Worm (Caenorhabditis elegans) whole organism, L1 larva: ENCODE results near the gene C49G7.12.

Experiments
- Y116A8C.19 ChIP-seq: sonication (generic microtip); optimal IDR thresholded peaks from 2 replicates; lab custom pipeline; 2016; ENCODE audit warnings: missing compliant biosample characterization, missing genetic modification characterization, borderline replicate concordance
- ama-1 ChIP-seq: fragments of 150-350 bp; optimal IDR thresholded peaks from 2 replicates; lab custom pipeline; 2014
- lin-39 ChIP-seq: fragments of 150-350 bp; optimal IDR thresholded peaks from 2 replicates; lab custom pipeline; 2014; ENCODE audit warnings: missing biosample characterization, missing genetic modification reagents, missing genetic modification characterization
- mef-2 ChIP-seq: fragments of 150-350 bp; optimal IDR thresholded peaks from 2 replicates; lab custom pipeline; 2014; ENCODE audit warnings: missing biosample characterization, missing genetic modification characterization
- pqm-1 ChIP-seq: sonication (generic microtip); optimal IDR thresholded peaks from 3 replicates; lab custom pipeline; 2017; ENCODE audit warnings: missing biosample characterization, missing genetic modification characterization
- unc-86 ChIP-seq: sonication (generic microtip); optimal IDR thresholded peaks from 2 replicates; lab custom pipeline; 2016; ENCODE audit warnings: missing genetic modification characterization, missing compliant biosample characterization

DNA sequence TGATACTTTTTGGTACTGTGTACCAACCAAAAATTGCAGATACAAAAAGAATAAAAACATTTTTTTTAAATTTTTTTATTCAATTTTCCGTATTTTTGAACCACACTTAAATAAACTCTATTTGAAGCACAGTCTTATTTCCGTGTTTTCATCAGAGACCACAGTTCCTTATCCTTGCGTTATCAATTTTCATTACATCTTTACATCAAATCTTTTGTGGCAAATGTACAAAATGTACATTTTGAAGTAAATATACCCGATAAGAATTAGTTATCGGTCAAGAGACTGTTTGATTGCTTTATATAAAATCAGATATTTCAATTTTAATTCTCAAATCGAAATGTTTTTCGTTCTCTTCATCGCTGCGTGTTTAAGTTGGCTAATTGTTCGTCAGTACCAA lies 15.9 kb upstream of the C49G7.12 start, which contains the start of gene cyp-35A3:
- TF ChIP-seq Y116A8C.19 (tag; lab: Kevin White, UChicago) (no peak), ama-1 (lab: Kevin White, UChicago) (no peak), lin-39 (tag; lab: Kevin White, UChicago) (no peak), unc-86 (tag; lab: Kevin White, UChicago) (no peak), pqm-1 (tag; lab: Kevin White, UChicago) (no peak), mef-2 (tag; lab: Kevin White, UChicago) (no peak)
